Fruit fly (Drosophila melanogaster): ENCODE measurements around the gene PlexB.

PlexB gene

DNA sequence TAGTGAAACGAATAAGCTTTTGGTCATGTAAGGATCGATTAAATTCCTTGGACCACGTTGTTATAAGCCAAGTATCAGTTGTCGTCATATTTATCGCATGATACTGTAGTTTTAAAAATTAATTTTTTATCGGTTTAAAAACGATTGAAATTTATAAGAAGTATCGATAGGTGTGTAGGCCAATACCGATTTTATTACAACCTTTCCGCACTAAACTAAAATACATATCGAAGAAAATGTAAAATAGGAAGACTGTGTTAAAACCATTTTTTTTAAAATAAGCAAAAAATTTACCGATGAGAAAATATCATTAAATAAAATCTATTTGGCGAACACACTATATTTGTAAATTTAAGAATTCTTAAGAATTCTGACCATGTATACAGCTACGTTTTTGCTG is 19.7 kb upstream of the PlexB start (continued):
- TF ChIP-seq Side (GFP tag; optimal IDR thresholded peaks at IDR 0.05) (no peak), ken (GFP tag; IDR thresholded peaks at IDR 0.05) (no peak), CG14710 (tag; optimal IDR thresholded peaks at IDR 0.05) (peak; percentile 46), gce (GFP tag; IDR thresholded peaks at IDR 0.05) (no peak), mirr (GFP tag; optimal IDR thresholded peaks at IDR 0.05) (no peak), CG13424 (tag; optimal IDR thresholded peaks at IDR 0.05) (no peak), Pdp1 (GFP tag; optimal IDR thresholded peaks at IDR 0.05) (no peak), Hmr (GFP tag; optimal IDR thresholded peaks at IDR 0.05) (no peak), crc (GFP tag; optimal IDR thresholded peaks at IDR 0.05) (no peak), chif (GFP tag; optimal IDR thresholded peaks at IDR 0.05) (no peak), CG42726 (GFP tag; IDR thresholded peaks at IDR 0.05; ENCODE audit: partially characterized antibody) (no peak), al (GFP tag; IDR thresholded peaks at IDR 0.05) (no peak), Abd-B (GFP tag; optimal IDR thresholded peaks at IDR 0.05) (no peak), Max (GFP tag; optimal IDR thresholded peaks at IDR 0.05) (no peak), tna (GFP tag; IDR thresholded peaks at IDR 0.05; ENCODE audit: partially characterized antibody) (no peak), Mes4 (GFP tag; optimal IDR thresholded peaks at IDR 0.05) (no peak), Sox102F (GFP tag; optimal IDR thresholded peaks at IDR 0.05) (no peak), Fer2 (tag; optimal IDR thresholded peaks at IDR 0.05) (no peak), CG31224 (GFP tag; IDR thresholded peaks at IDR 0.05) (no peak), zfh2 (GFP tag; optimal IDR thresholded peaks at IDR 0.05) (no peak), hkb (optimal IDR thresholded peaks at IDR 0.05) (no peak), hkb (GFP tag; IDR thresholded peaks at IDR 0.05) (no peak), GATAe (GFP tag; conservative IDR thresholded peaks at IDR 0.05) (no peak), nmo (GFP tag; optimal IDR thresholded peaks at IDR 0.05) (peak; percentile 39), Fer3 (tag; optimal IDR thresholded peaks at IDR 0.05) (no peak), dpn (GFP tag; optimal IDR thresholded peaks at IDR 0.05) (no peak), da (GFP tag; optimal IDR thresholded peaks at IDR 0.05) (no peak), Sry-β (GFP tag; optimal IDR thresholded peaks at IDR 0.05) (no peak), HmgD (GFP tag; optimal IDR thresholded peaks at IDR 0.05) (no peak), nau (GFP tag; optimal IDR thresholded peaks at IDR 0.05) (no peak), mld (GFP tag; IDR thresholded peaks at IDR 0.05; ENCODE audit: partially characterized antibody) (no peak), CG3847 (GFP tag; IDR thresholded peaks at IDR 0.05) (no peak), exex (tag; optimal IDR thresholded peaks at IDR 0.05) (no peak), gsb (GFP tag; IDR thresholded peaks at IDR 0.05) (no peak), sens (GFP tag) (no peak), tll (GFP tag; optimal IDR thresholded peaks at IDR 0.05) (no peak), CG10979 (tag; optimal IDR thresholded peaks at IDR 0.05) (no peak), chinmo (GFP tag; IDR thresholded peaks at IDR 0.05; ENCODE audit: partially characterized antibody) (no peak), bowl (GFP tag; IDR thresholded peaks at IDR 0.05) (no peak), eve (GFP tag; optimal IDR thresholded peaks at IDR 0.05) (no peak), CG3838 (GFP tag; optimal IDR thresholded peaks at IDR 0.05) (no peak), CG11247 (GFP tag; IDR thresholded peaks at IDR 0.05) (no peak), rib (GFP tag; IDR thresholded peaks at IDR 0.05) (no peak), CG17568 (GFP tag; optimal IDR thresholded peaks at IDR 0.05) (no peak), MBD-R2 (GFP tag; IDR thresholded peaks at IDR 0.05) (peak; percentile 37; the same call in 1 of the 2 replicates), CG4360 (GFP tag; IDR thresholded peaks at IDR 0.05) (no peak), CG12104 (GFP tag; optimal IDR thresholded peaks at IDR 0.05) (no peak), CG12155 (GFP tag; optimal IDR thresholded peaks at IDR 0.05) (no peak), Hr78 (GFP tag; optimal IDR thresholded peaks at IDR 0.05) (no peak), Trl (optimal IDR thresholded peaks at IDR 0.05) (no peak), Trl (GFP tag; optimal IDR thresholded peaks at IDR 0.05) (no peak), slou (GFP tag; optimal IDR thresholded peaks at IDR 0.05) (no peak)
